Fruit fly (Drosophila melanogaster): ENCODE data around the gene CG13108.

dm6 chr2L:9123707-9124106, 40.3 kb upstream of the CG13108 start:
- TF ChIP-seq pan (optimal IDR thresholded peaks at IDR 0.05) (no peak), EcR (GFP tag; optimal IDR thresholded peaks at IDR 0.05) (no peak), psq (optimal IDR thresholded peaks at IDR 0.05) (no peak), usp (GFP tag; optimal IDR thresholded peaks at IDR 0.05) (no peak)

All from whole organism.